Worm (Caenorhabditis elegans) whole organism, L4 larva: ENCODE measurements around the gene C49C8.6.

Source experiments
- dmd-6 ChIP-seq: fragments of 200-800 bp; sonication (Bioruptor generic); IDR thresholded peaks from 2 replicates; pipeline ENCODE4 v1.3.6; 2022; ENCODE audit warnings: missing genetic modification reagents, missing genetic modification characterization, missing compliant biosample characterization
- lin-15B ChIP-seq: fragments of 150-350 bp; sonication (generic microtip); optimal IDR thresholded peaks from 3 replicates; lab custom pipeline; 2014; ENCODE audit warnings: missing biosample characterization, missing genetic modification characterization
- pha-4 ChIP-seq, 2 experiments: fragments of 150-350 bp in 1 of 2; fragments of 200-800 bp in 1 of 2; sonication (Bioruptor generic) in 1 of 2; IDR thresholded peaks in 1 of 2; optimal IDR thresholded peaks in 1 of 2; 2 replicates each; pipeline versions ENCODE4 v1.3.6 to Lab custom; 2014 to 2022; ENCODE audit warnings: missing genetic modification characterization in 2 of 2, missing genetic modification reagents in 2 of 2, missing biosample characterization in 1 of 2, missing compliant biosample characterization in 1 of 2
- snpc-1.2 ChIP-seq: fragments of 200-800 bp; sonication (Bioruptor generic); IDR thresholded peaks from 2 replicates; pipeline ENCODE4 v1.3.6; 2022; ENCODE audit warnings: missing genetic modification reagents, missing genetic modification characterization, missing compliant biosample characterization

C49C8.6 gene

DNA sequence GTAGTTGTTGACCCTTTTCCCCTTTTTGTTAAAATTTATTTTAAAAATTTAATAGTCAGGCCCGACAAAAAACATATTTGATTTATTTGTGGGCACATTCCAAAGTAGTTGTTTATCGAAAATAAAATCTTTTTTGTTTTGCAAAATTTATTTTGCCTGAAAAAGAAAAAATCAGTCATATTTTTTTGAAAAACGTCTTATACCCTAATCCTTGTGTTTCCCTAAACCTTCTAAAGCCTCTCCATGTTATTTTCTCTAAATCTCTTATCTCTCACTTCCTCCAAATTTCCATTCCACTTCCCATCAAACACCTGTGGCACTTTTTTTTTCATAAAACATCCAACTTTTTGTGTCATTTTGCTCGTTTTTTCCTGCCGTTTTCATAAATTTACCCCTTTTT lies 49.8 kb downstream of the C49C8.6 start:
- TF ChIP-seq lin-15B (tag; lab: Kevin White, UChicago) (no peak), pha-4 (GFP tag; IDR thresholded peaks at IDR 0.05; lab: Robert Waterston, UW) (no peak), pha-4 (tag; optimal IDR thresholded peaks at IDR 0.05; lab: Kevin White, UChicago) (no peak), dmd-6 (GFP tag; lab: Robert Waterston, UW) (no peak)

DNA sequence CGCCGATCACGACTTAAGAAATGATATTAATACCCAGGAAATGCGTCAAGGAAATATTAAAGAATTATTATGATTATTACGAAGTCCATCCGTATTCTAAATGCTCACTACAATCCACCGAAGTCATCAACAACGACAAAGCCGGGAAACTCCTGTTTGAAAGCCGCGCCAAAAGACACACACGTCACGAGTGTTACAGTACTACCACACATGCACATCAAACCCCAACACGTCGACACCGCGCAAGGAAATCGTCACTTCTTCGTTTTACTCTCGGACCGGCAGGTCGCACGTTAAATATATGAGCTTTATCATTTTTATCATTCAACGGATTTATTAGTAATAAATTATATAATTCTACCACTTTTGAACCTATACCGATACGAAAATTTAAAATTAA lies 50.6 kb downstream of the C49C8.6 start:
- TF ChIP-seq snpc-1.2 (GFP tag; lab: Robert Waterston, UW) = 0 out of 2 replicates have a peak, but pooled peaks have one; percentile 15
- TF ChIP-seq, all 104 proteins: peak for 1; not testable (repeated sequence) for 103
